Worm (Caenorhabditis elegans) whole organism, mixed stage, embryonic: ENCODE results near the gene nspg-14.
A peak's percentile ranks its signal among the peaks of the same experiment; 100 is the strongest.

ENCODE experiments used
- M03D4.4 ChIP-seq: sonication (generic microtip); optimal IDR thresholded peaks from 2 replicates; lab custom pipeline; 2017; ENCODE audit warnings: mild to moderate bottlenecking, missing genetic modification characterization, missing compliant biosample characterization
- bed-3 ChIP-seq: fragments of 200-800 bp; sonication (Bioruptor generic); optimal IDR thresholded peaks from 3 replicates; lab custom pipeline; 2018; ENCODE audit warnings: mild to moderate bottlenecking, missing genetic modification characterization, moderate library complexity, missing compliant biosample characterization
- blmp-1 ChIP-seq: fragments of 150-350 bp; optimal IDR thresholded peaks from 2 replicates; lab custom pipeline; 2014; ENCODE audit warnings: missing biosample characterization, missing genetic modification characterization
- ceh-39 ChIP-seq: fragments of 150-350 bp; optimal IDR thresholded peaks from 2 replicates; lab custom pipeline; 2014; ENCODE audit warnings: missing biosample characterization, missing genetic modification characterization
- ceh-43 ChIP-seq: fragments of 200-800 bp; sonication (Bioruptor generic); optimal IDR thresholded peaks from 2 replicates; lab custom pipeline; 2018; ENCODE audit warnings: mild to moderate bottlenecking, missing genetic modification characterization, moderate library complexity, missing compliant biosample characterization
- ceh-83 ChIP-seq: fragments of 200-800 bp; sonication (Bioruptor generic); optimal IDR thresholded peaks from 2 replicates; lab custom pipeline; 2018; ENCODE audit warnings: mild to moderate bottlenecking, missing genetic modification characterization, missing compliant biosample characterization
- ces-1 ChIP-seq: fragments of 150-350 bp; optimal IDR thresholded peaks from 2 replicates; lab custom pipeline; 2014; ENCODE audit warnings: missing biosample characterization, missing genetic modification reagents, missing genetic modification characterization
- cnd-1 ChIP-seq: fragments of 200-800 bp; sonication (Bioruptor generic); optimal IDR thresholded peaks from 2 replicates; lab custom pipeline; 2018; ENCODE audit warnings: mild to moderate bottlenecking, missing genetic modification characterization, missing compliant biosample characterization
- drap-1 ChIP-seq: fragments of 200-800 bp; sonication (Bioruptor generic); optimal IDR thresholded peaks from 3 replicates; lab custom pipeline; 2018; ENCODE audit warnings: mild to moderate bottlenecking, missing genetic modification characterization, missing compliant biosample characterization
- elt-1 ChIP-seq: sonication (generic microtip); optimal IDR thresholded peaks from 2 replicates; lab custom pipeline; 2017; ENCODE audit warnings: missing genetic modification characterization, mild to moderate bottlenecking, missing compliant biosample characterization, antibody characterized with exemption, moderate library complexity, borderline replicate concordance; ENCODE audit not compliant: insufficient read depth
- elt-3 ChIP-seq: fragments of 150-350 bp; optimal IDR thresholded peaks from 2 replicates; lab custom pipeline; 2014; ENCODE audit warnings: missing biosample characterization, missing genetic modification characterization
- flh-1 ChIP-seq: fragments of 200-800 bp; sonication (Bioruptor generic); optimal IDR thresholded peaks from 2 replicates; lab custom pipeline; 2018; ENCODE audit warnings: mild to moderate bottlenecking, missing genetic modification characterization, moderate library complexity, missing compliant biosample characterization
- hlh-1 ChIP-seq: fragments of 150-350 bp; optimal IDR thresholded peaks from 2 replicates; lab custom pipeline; 2014; ENCODE audit warnings: missing biosample characterization, missing genetic modification reagents, missing genetic modification characterization
- lin-13 ChIP-seq: fragments of 150-350 bp; optimal IDR thresholded peaks from 2 replicates; lab custom pipeline; 2014; ENCODE audit warnings: missing biosample characterization, missing genetic modification characterization
- lin-32 ChIP-seq: fragments of 200-800 bp; sonication (Bioruptor generic); optimal IDR thresholded peaks from 2 replicates; lab custom pipeline; 2018; ENCODE audit warnings: mild to moderate bottlenecking, missing genetic modification characterization, missing compliant biosample characterization
- lsy-2 ChIP-seq: fragments of 150-350 bp; optimal IDR thresholded peaks from 2 replicates; lab custom pipeline; 2014; ENCODE audit warnings: missing biosample characterization, missing genetic modification characterization
- mab-5 ChIP-seq: fragments of 150-350 bp; optimal IDR thresholded peaks from 2 replicates; lab custom pipeline; 2014; ENCODE audit warnings: missing biosample characterization, missing genetic modification characterization
- mep-1 ChIP-seq: fragments of 150-350 bp; optimal IDR thresholded peaks from 2 replicates; lab custom pipeline; 2017; ENCODE audit warnings: missing biosample characterization, missing genetic modification reagents, missing genetic modification characterization, inconsistent platforms
- mls-2 ChIP-seq: sonication (generic microtip); optimal IDR thresholded peaks from 2 replicates; lab custom pipeline; 2016; ENCODE audit warnings: mild to moderate bottlenecking, missing genetic modification characterization, moderate library complexity, missing compliant biosample characterization
- nhr-12 ChIP-seq: fragments of 150-350 bp; optimal IDR thresholded peaks from 2 replicates; lab custom pipeline; 2014; ENCODE audit warnings: missing biosample characterization, missing genetic modification characterization
- nhr-2 ChIP-seq: fragments of 150-350 bp; optimal IDR thresholded peaks from 2 replicates; lab custom pipeline; 2014; ENCODE audit warnings: missing biosample characterization, missing genetic modification characterization
- nhr-237 ChIP-seq: fragments of 150-350 bp; optimal IDR thresholded peaks from 2 replicates; lab custom pipeline; 2014; ENCODE audit warnings: missing biosample characterization, missing genetic modification characterization
- nhr-28 ChIP-seq: fragments of 150-350 bp; optimal IDR thresholded peaks from 2 replicates; lab custom pipeline; 2014; ENCODE audit warnings: missing biosample characterization, missing genetic modification characterization
- nhr-76 ChIP-seq: sonication (generic microtip); optimal IDR thresholded peaks from 2 replicates; lab custom pipeline; 2017; ENCODE audit warnings: missing biosample characterization, missing genetic modification characterization
- pha-4 ChIP-seq: fragments of 150-350 bp; optimal IDR thresholded peaks from 2 replicates; lab custom pipeline; 2018; ENCODE audit warnings: missing biosample characterization, missing genetic modification reagents, missing genetic modification characterization
- sptf-1 ChIP-seq: sonication (generic microtip); optimal IDR thresholded peaks from 2 replicates; lab custom pipeline; 2017; ENCODE audit warnings: mild to moderate bottlenecking, missing genetic modification characterization, moderate library complexity, missing compliant biosample characterization
- tbx-8 ChIP-seq: fragments of 200-800 bp; sonication (Bioruptor generic); optimal IDR thresholded peaks from 2 replicates; lab custom pipeline; 2018; ENCODE audit warnings: mild to moderate bottlenecking, missing genetic modification characterization, moderate library complexity, missing compliant biosample characterization
- unc-120 ChIP-seq: sonication (generic microtip); optimal IDR thresholded peaks from 2 replicates; lab custom pipeline; 2017; ENCODE audit warnings: missing genetic modification characterization, missing compliant biosample characterization; ENCODE audit not compliant: poor library complexity, severe bottlenecking
- unc-39 ChIP-seq: fragments of 150-350 bp; optimal IDR thresholded peaks from 2 replicates; lab custom pipeline; 2014; ENCODE audit warnings: missing biosample characterization, missing genetic modification characterization
- unc-62 ChIP-seq: fragments of 150-350 bp; optimal IDR thresholded peaks from 2 replicates; lab custom pipeline; 2014; ENCODE audit warnings: missing biosample characterization, missing genetic modification reagents, missing genetic modification characterization
- zip-8 ChIP-seq: fragments of 150-350 bp; optimal IDR thresholded peaks from 2 replicates; lab custom pipeline; 2014; ENCODE audit warnings: missing biosample characterization, missing genetic modification characterization
- ztf-11 ChIP-seq: fragments of 150-350 bp; optimal IDR thresholded peaks from 2 replicates; lab custom pipeline; 2014; ENCODE audit warnings: missing biosample characterization, missing genetic modification characterization

The nspg-14 gene

ce11 chrX:5210524-5210923, 42.3 kb upstream of the nspg-14 start:
- TF ChIP-seq mep-1 (tag; lab: Kevin White, UChicago) (peak; percentile 20), lin-13 (tag; lab: Kevin White, UChicago) (no peak), lin-32 (GFP tag; lab: Kevin White, UChicago) (no peak), M03D4.4 (peak; percentile 14), elt-1 (no peak), ceh-43 (GFP tag; lab: Kevin White, UChicago) (no peak), pha-4 (peak; percentile 20), mls-2 (no peak), ces-1 (GFP tag; lab: Kevin White, UChicago) (peak; percentile 58), drap-1 (no peak)

DNA sequence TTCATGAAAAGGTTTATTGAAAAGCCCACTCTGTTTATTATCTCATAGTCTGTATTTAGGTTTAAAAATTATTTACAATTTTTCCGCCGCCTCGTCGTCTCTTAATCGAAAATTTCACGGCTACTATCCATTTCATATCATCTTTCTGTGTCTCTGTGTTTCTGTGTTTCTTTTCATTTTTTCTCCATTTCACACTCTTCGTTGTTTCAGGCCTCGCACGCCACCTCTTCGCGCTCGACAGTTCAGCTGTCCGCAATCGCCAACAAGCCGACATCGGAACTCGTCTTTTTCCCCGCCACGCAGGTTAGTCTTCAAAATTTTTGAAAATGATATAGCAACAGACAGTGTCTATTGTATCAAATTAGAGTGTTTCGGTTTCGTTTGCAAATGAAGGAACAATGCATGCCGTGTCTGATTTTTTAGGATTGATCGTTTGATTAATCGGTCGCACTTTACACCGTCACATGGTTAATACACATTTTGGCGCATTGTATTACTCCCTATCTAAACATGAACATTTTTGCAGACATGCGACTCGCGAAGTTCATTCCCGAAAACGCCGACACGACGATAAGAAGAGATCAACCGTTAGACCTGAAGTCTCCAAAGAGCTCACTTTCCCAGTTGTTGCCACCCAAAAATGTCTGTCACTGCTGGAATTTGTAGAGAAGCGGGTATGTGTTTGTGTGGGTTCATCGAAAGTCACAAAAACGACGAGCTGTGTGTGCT, 41.8 kb upstream of the nspg-14 start:
- TF ChIP-seq cnd-1 (tag; lab: Kevin White, UChicago) = no peak
- no peak for TF ChIP-seq blmp-1 (tag; lab: Kevin White, UChicago)
- no peak for TF ChIP-seq flh-1 (GFP tag; lab: Kevin White, UChicago)
- TF ChIP-seq nhr-237 (tag; lab: Kevin White, UChicago) = no peak
- no peak for TF ChIP-seq unc-39 (tag; lab: Kevin White, UChicago)
- TF ChIP-seq ztf-11 = no peak

ce11 chrX:5213032-5213431, 39.8 kb upstream of the nspg-14 start:
- TF ChIP-seq cnd-1 (tag; lab: Kevin White, UChicago) (no peak), unc-120 (tag; lab: Kevin White, UChicago) (no peak), M03D4.4 (no peak), blmp-1 (tag; lab: Kevin White, UChicago) (no peak), ceh-39 (tag; lab: Kevin White, UChicago) (no peak), mls-2 (no peak), pha-4 (no peak), sptf-1 (no peak), mep-1 (tag; lab: Kevin White, UChicago) (no peak), ceh-43 (GFP tag; lab: Kevin White, UChicago) (no peak), ceh-83 (GFP tag; lab: Kevin White, UChicago) (no peak), unc-62 (no peak), nhr-12 (no peak), elt-1 (no peak), nhr-76 (tag; lab: Kevin White, UChicago) (no peak), tbx-8 (GFP tag; lab: Kevin White, UChicago) (no peak), bed-3 (GFP tag; lab: Kevin White, UChicago) (no peak)

DNA sequence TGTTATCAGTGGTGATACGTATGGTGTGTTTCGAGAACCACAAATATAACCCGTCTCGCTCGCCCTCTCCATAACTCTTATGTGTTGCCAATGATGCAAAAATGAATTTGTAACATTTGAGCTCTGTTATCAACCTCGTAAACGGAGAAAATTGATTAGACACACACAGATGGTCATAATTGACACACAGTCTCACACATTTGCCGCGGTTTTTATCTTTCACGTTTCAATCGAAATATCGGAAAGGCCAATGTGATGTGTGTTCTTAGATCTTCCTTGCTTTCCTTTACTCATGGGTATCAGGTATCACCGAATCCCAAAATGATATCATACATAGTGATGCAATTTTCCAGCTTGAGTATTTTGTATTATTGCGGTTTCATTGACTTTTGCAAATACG, 39.3 kb upstream of the nspg-14 start:
- no peak for TF ChIP-seq drap-1
- TF ChIP-seq flh-1 (GFP tag; lab: Kevin White, UChicago) = no peak
- no peak for TF ChIP-seq hlh-1 (tag; lab: Kevin White, UChicago)
- no peak for TF ChIP-seq nhr-12
- TF ChIP-seq nhr-76 (tag; lab: Kevin White, UChicago) = no peak
- TF ChIP-seq pha-4 = no peak
- TF ChIP-seq sptf-1 = no peak
- no peak for TF ChIP-seq cnd-1 (tag; lab: Kevin White, UChicago)
- TF ChIP-seq zip-8 = no peak
- TF ChIP-seq mab-5 (tag; lab: Kevin White, UChicago) = no peak
- TF ChIP-seq lin-32 (GFP tag; lab: Kevin White, UChicago) = no peak
- TF ChIP-seq nhr-237 (tag; lab: Kevin White, UChicago) = no peak
- TF ChIP-seq mep-1 (tag; lab: Kevin White, UChicago) = no peak
- no peak for TF ChIP-seq blmp-1 (tag; lab: Kevin White, UChicago)
- TF ChIP-seq elt-3 = no peak
- no peak for TF ChIP-seq unc-62
- no peak for TF ChIP-seq unc-120 (tag; lab: Kevin White, UChicago)
- no peak for TF ChIP-seq elt-1
- TF ChIP-seq ceh-39 (tag; lab: Kevin White, UChicago) = no peak
- TF ChIP-seq unc-39 (tag; lab: Kevin White, UChicago) = no peak

ce11 chrX:5214790-5215189, 38.1 kb upstream of the nspg-14 start:
- TF ChIP-seq tbx-8 (GFP tag; lab: Kevin White, UChicago) (no peak), elt-1 (no peak), mep-1 (tag; lab: Kevin White, UChicago) (no peak), flh-1 (GFP tag; lab: Kevin White, UChicago) (no peak), nhr-12 (no peak), nhr-2 (no peak), M03D4.4 (no peak), bed-3 (GFP tag; lab: Kevin White, UChicago) (no peak), lsy-2 (tag; lab: Kevin White, UChicago) (no peak), nhr-28 (no peak), nhr-76 (tag; lab: Kevin White, UChicago) (no peak), mab-5 (tag; lab: Kevin White, UChicago) (no peak), elt-3 (no peak), ceh-83 (GFP tag; lab: Kevin White, UChicago) (no peak), ztf-11 (no peak), lin-32 (GFP tag; lab: Kevin White, UChicago) (no peak), blmp-1 (tag; lab: Kevin White, UChicago) (no peak), pha-4 (no peak), sptf-1 (no peak)
- TF ChIP-seq, all 35 proteins: peak for 0
